Fruit fly (Drosophila melanogaster) whole organism, embryonic: ENCODE measurements around the gene pav.
A peak's percentile ranks its signal among the peaks of the same experiment; 100 is the strongest.

Experiments
- Bteb2 ChIP-seq: fragments of 200-800 bp; sonication (Bioruptor generic); optimal IDR thresholded peaks from 2 replicates; lab custom pipeline; 2016; ENCODE audit warnings: missing biosample characterization, missing genetic modification characterization
- CG12769 ChIP-seq: fragments of 200-800 bp; sonication (Bioruptor generic); optimal IDR thresholded peaks from 2 replicates; lab custom pipeline; 2019; ENCODE audit warnings: missing biosample characterization, mild to moderate bottlenecking, missing genetic modification characterization, moderate library complexity
- CG1647 ChIP-seq: fragments of 200-800 bp; sonication (Bioruptor generic); optimal IDR thresholded peaks from 3 replicates; lab custom pipeline; 2016; ENCODE audit warnings: missing biosample characterization, missing genetic modification characterization
- CG16813 ChIP-seq: fragments of 200-800 bp; sonication (Bioruptor generic); IDR thresholded peaks from 3 replicates; pipeline ENCODE4 v1.3.6; 2022; ENCODE audit warnings: missing biosample characterization, missing genetic modification characterization; ENCODE audit not compliant: partially characterized antibody
- CG16815 ChIP-seq: fragments of 200-800 bp; sonication (Bioruptor generic); optimal IDR thresholded peaks from 3 replicates; lab custom pipeline; 2017; ENCODE audit warnings: missing biosample characterization, mild to moderate bottlenecking, missing genetic modification characterization
- CG17385 ChIP-seq: fragments of 200-800 bp; sonication (Bioruptor generic); optimal IDR thresholded peaks from 3 replicates; lab custom pipeline; 2018; ENCODE audit warnings: missing biosample characterization, mild to moderate bottlenecking, missing genetic modification characterization
- CG17829 ChIP-seq: fragments of 200-800 bp; optimal IDR thresholded peaks from 2 replicates; lab custom pipeline; 2019; ENCODE audit warnings: missing biosample characterization, mild to moderate bottlenecking, missing genetic modification characterization, moderate library complexity
- CG2678 ChIP-seq: fragments of 200-800 bp; sonication (Bioruptor generic); optimal IDR thresholded peaks from 3 replicates; lab custom pipeline; 2019; ENCODE audit warnings: missing biosample characterization, mild to moderate bottlenecking, missing genetic modification characterization, moderate library complexity
- CG33213 ChIP-seq: fragments of 200-800 bp; sonication (Bioruptor generic); optimal IDR thresholded peaks from 3 replicates; lab custom pipeline; 2016; ENCODE audit warnings: missing biosample characterization, missing genetic modification characterization
- CG3726 ChIP-seq: fragments of 200-800 bp; sonication (Bioruptor generic); IDR thresholded peaks from 3 replicates; pipeline ENCODE4, ENCODE4 v1.3.6; 2022; ENCODE audit warnings: missing biosample characterization, missing genetic modification characterization
- CG5180 ChIP-seq: fragments of 200-800 bp; sonication (Bioruptor generic); optimal IDR thresholded peaks from 3 replicates; lab custom pipeline; 2017; ENCODE audit warnings: missing biosample characterization, missing genetic modification characterization, mild to moderate bottlenecking, moderate library complexity, missing genetic modification reagents
- CG6791 ChIP-seq: fragments of 200-800 bp; sonication (Bioruptor generic); IDR thresholded peaks from 3 replicates; pipeline ENCODE4 v1.3.6; 2022; ENCODE audit warnings: missing biosample characterization, missing genetic modification characterization; ENCODE audit not compliant: partially characterized antibody
- CG7271 ChIP-seq: fragments of 200-800 bp; sonication (Bioruptor generic); optimal IDR thresholded peaks from 2 replicates; lab custom pipeline; 2018; ENCODE audit warnings: missing biosample characterization, mild to moderate bottlenecking, missing genetic modification characterization, moderate library complexity
- CG7786 ChIP-seq: fragments of 200-800 bp; sonication (Bioruptor generic); optimal IDR thresholded peaks from 2 replicates; lab custom pipeline; 2016; ENCODE audit warnings: missing biosample characterization, missing genetic modification characterization
- CG7839 ChIP-seq: fragments of 200-800 bp; sonication (Bioruptor generic); optimal IDR thresholded peaks from 3 replicates; lab custom pipeline; 2018; ENCODE audit warnings: missing biosample characterization, mild to moderate bottlenecking, missing genetic modification characterization, moderate library complexity
- CG7987 ChIP-seq: fragments of 200-800 bp; sonication (Bioruptor generic); optimal IDR thresholded peaks from 2 replicates; lab custom pipeline; 2018; ENCODE audit warnings: missing biosample characterization, mild to moderate bottlenecking, missing genetic modification characterization, moderate library complexity
- Chrac-16 ChIP-seq: fragments of 200-800 bp; sonication (Bioruptor generic); optimal IDR thresholded peaks from 3 replicates; lab custom pipeline; 2016; ENCODE audit warnings: missing biosample characterization, missing genetic modification characterization
- D ChIP-seq, 2 experiments: fragments of 200-800 bp in 1 of 2; fragments of >200 bp in 1 of 2; sonication (Bioruptor generic) in 1 of 2; optimal IDR thresholded peaks; 2 replicates in 1 of 2; 3 replicates in 1 of 2; lab custom pipeline; 2017; ENCODE audit warnings: mild to moderate bottlenecking in 1 of 2, missing biosample characterization in 1 of 2, missing genetic modification characterization in 1 of 2, missing genetic modification reagents in 1 of 2
- ERR ChIP-seq: fragments of 200-800 bp; sonication (Bioruptor generic); optimal IDR thresholded peaks from 2 replicates; lab custom pipeline; 2016; ENCODE audit warnings: missing biosample characterization, missing genetic modification characterization
- Hr39 ChIP-seq: fragments of >200 bp; optimal IDR thresholded peaks from 2 replicates; lab custom pipeline; 2017
- Hr78 ChIP-seq, 2 experiments: fragments of 200-800 bp in 1 of 2; fragments of >200 bp in 1 of 2; sonication (Bioruptor generic) in 1 of 2; optimal IDR thresholded peaks; 2 replicates each; lab custom pipeline; 2017 to 2019; ENCODE audit warnings: missing biosample characterization in 2 of 2, missing genetic modification characterization in 2 of 2, mild to moderate bottlenecking in 1 of 2, moderate library complexity in 1 of 2
- Lhr ChIP-seq: fragments of 200-800 bp; sonication (Bioruptor generic); optimal IDR thresholded peaks from 3 replicates; lab custom pipeline; 2017; ENCODE audit warnings: mild to moderate bottlenecking, missing biosample characterization, missing genetic modification reagents, missing genetic modification characterization
- Med ChIP-seq: fragments of 200-800 bp; sonication (Bioruptor generic); peaks from one replicate; lab custom pipeline; 2016; ENCODE audit warnings: missing biosample characterization, missing genetic modification characterization, mild to moderate bottlenecking, inconsistent platforms, moderate library complexity
- Meics ChIP-seq: fragments of 200-800 bp; sonication (Bioruptor generic); optimal IDR thresholded peaks from 2 replicates; lab custom pipeline; 2017; ENCODE audit warnings: missing biosample characterization, mild to moderate bottlenecking, missing genetic modification characterization
- Mes4 ChIP-seq: fragments of 200-800 bp; sonication (Bioruptor generic); optimal IDR thresholded peaks from 2 replicates; lab custom pipeline; 2016; ENCODE audit warnings: missing biosample characterization, missing genetic modification characterization
- Nf-YB ChIP-seq: fragments of 200-800 bp; sonication (Bioruptor generic); optimal IDR thresholded peaks from 3 replicates; lab custom pipeline; 2019; ENCODE audit warnings: missing biosample characterization, mild to moderate bottlenecking, missing genetic modification characterization, moderate library complexity
- Optix ChIP-seq: fragments of 200-800 bp; sonication (Bioruptor generic); IDR thresholded peaks from 3 replicates; pipeline ENCODE4 v1.3.6; 2022; ENCODE audit warnings: missing biosample characterization, missing genetic modification characterization
- abd-A ChIP-seq: fragments of 200-800 bp; sonication (Bioruptor generic); optimal IDR thresholded peaks from 3 replicates; lab custom pipeline; 2019; ENCODE audit warnings: missing biosample characterization, mild to moderate bottlenecking, missing genetic modification characterization, moderate library complexity
- ara ChIP-seq: fragments of 200-800 bp; sonication (Bioruptor generic); IDR thresholded peaks from 2 replicates; pipeline ENCODE4 v1.3.6; 2022; ENCODE audit warnings: missing biosample characterization, missing genetic modification characterization
- danr ChIP-seq: fragments of 200-800 bp; sonication (Bioruptor generic); IDR thresholded peaks from 2 replicates; pipeline ENCODE4 v1.3.6; 2022; ENCODE audit warnings: missing biosample characterization, missing genetic modification characterization
- emc ChIP-seq: fragments of 200-800 bp; sonication (Bioruptor generic); optimal IDR thresholded peaks from 2 replicates; lab custom pipeline; 2016; ENCODE audit warnings: missing biosample characterization, missing genetic modification characterization
- eve ChIP-seq, 2 experiments: fragments of >200 bp; optimal IDR thresholded peaks; 2 replicates each; lab custom pipeline; 2017; ENCODE audit warnings: missing biosample characterization in 2 of 2, missing genetic modification characterization in 2 of 2
- fu2 ChIP-seq: fragments of 200-800 bp; sonication (Bioruptor generic); optimal IDR thresholded peaks from 2 replicates; lab custom pipeline; 2016; ENCODE audit warnings: missing biosample characterization, missing genetic modification characterization
- hkb ChIP-seq, 2 experiments: fragments of 200-800 bp in 1 of 2; fragments of >200 bp in 1 of 2; sonication (Bioruptor generic) in 1 of 2; IDR thresholded peaks in 1 of 2; optimal IDR thresholded peaks in 1 of 2; 2 replicates each; pipeline versions ENCODE4 v1.3.6 to Lab custom; 2017 to 2022; ENCODE audit warnings: missing biosample characterization in 1 of 2, missing genetic modification characterization in 1 of 2
- inv ChIP-seq: fragments of 200-800 bp; sonication (Bioruptor generic); IDR thresholded peaks from 2 replicates; pipeline ENCODE4 v1.3.6; 2022; ENCODE audit warnings: missing biosample characterization, missing genetic modification characterization; ENCODE audit not compliant: partially characterized antibody
- jumu ChIP-seq: fragments of 200-800 bp; sonication (Bioruptor generic); optimal IDR thresholded peaks from 3 replicates; lab custom pipeline; 2016; ENCODE audit warnings: missing biosample characterization, missing genetic modification characterization
- kay ChIP-seq: fragments of 200-800 bp; sonication (Bioruptor generic); optimal IDR thresholded peaks from 2 replicates; lab custom pipeline; 2016; ENCODE audit warnings: missing biosample characterization, missing genetic modification characterization
- nerfin-1 ChIP-seq: fragments of 200-800 bp; sonication (Bioruptor generic); optimal IDR thresholded peaks from 3 replicates; lab custom pipeline; 2019; ENCODE audit warnings: missing biosample characterization, mild to moderate bottlenecking, missing genetic modification characterization, moderate library complexity
- pho ChIP-seq: fragments of 200-800 bp; sonication (Bioruptor generic); optimal IDR thresholded peaks from 2 replicates; lab custom pipeline; 2016; ENCODE audit warnings: missing biosample characterization, missing genetic modification characterization
- pros ChIP-seq: fragments of 200-800 bp; sonication (Bioruptor generic); optimal IDR thresholded peaks from 3 replicates; lab custom pipeline; 2019; ENCODE audit warnings: missing biosample characterization, mild to moderate bottlenecking, missing genetic modification characterization, moderate library complexity
- rib ChIP-seq: fragments of 200-800 bp; sonication (Bioruptor generic); IDR thresholded peaks from 2 replicates; pipeline ENCODE4 v1.3.6; 2022; ENCODE audit warnings: missing biosample characterization, missing genetic modification characterization
- sisA ChIP-seq: fragments of 200-800 bp; sonication (Bioruptor generic); IDR thresholded peaks from 2 replicates; pipeline ENCODE4 v1.3.6; 2022; ENCODE audit warnings: missing biosample characterization, missing genetic modification characterization
- slou ChIP-seq: fragments of 200-800 bp; sonication (Bioruptor generic); optimal IDR thresholded peaks from 3 replicates; lab custom pipeline; 2016; ENCODE audit warnings: missing biosample characterization, missing genetic modification characterization
- sr ChIP-seq: fragments of 200-800 bp; sonication (Bioruptor generic); IDR thresholded peaks from 3 replicates; pipeline ENCODE4 v1.3.6; 2022; ENCODE audit warnings: missing biosample characterization, missing genetic modification characterization
- ssp ChIP-seq: fragments of 200-800 bp; sonication (Bioruptor generic); IDR thresholded peaks from 2 replicates; pipeline ENCODE4 v1.3.6; 2022; ENCODE audit warnings: missing biosample characterization, missing genetic modification characterization
- tgo ChIP-seq: fragments of 200-800 bp; sonication (Bioruptor generic); IDR thresholded peaks from 3 replicates; pipeline ENCODE4 v1.3.6; 2022; ENCODE audit warnings: missing biosample characterization, missing genetic modification characterization
- twi ChIP-seq: fragments of 200-800 bp; optimal IDR thresholded peaks from 2 replicates; lab custom pipeline; 2019; ENCODE audit warnings: missing biosample characterization, mild to moderate bottlenecking, missing genetic modification characterization, moderate library complexity
- vfl ChIP-seq: fragments of 200-800 bp; sonication (Bioruptor generic); optimal IDR thresholded peaks from 2 replicates; lab custom pipeline; 2016; ENCODE audit warnings: missing biosample characterization, missing genetic modification characterization
- z ChIP-seq: fragments of 200-800 bp; sonication (Bioruptor generic); IDR thresholded peaks from 3 replicates; pipeline ENCODE4 v1.3.6; 2022; ENCODE audit warnings: missing biosample characterization, missing genetic modification characterization

Gene pav

dm6 chr3L:4252862-4253610, 10.5 kb downstream of the pav start (continued):
- TF ChIP-seq eve (GFP tag; optimal IDR thresholded peaks at IDR 0.05; lab: Kevin White, UChicago) (no peak), CG7839 (no peak), CG33213 (GFP tag; lab: Kevin White, UChicago) (no peak), ssp (GFP tag; lab: Robert Waterston, UW) (no peak), Chrac-16 (GFP tag; lab: Kevin White, UChicago) (no peak), CG12769 (no peak), ERR (GFP tag; lab: Kevin White, UChicago) (no peak), hkb (optimal IDR thresholded peaks at IDR 0.05; lab: Kevin White, UChicago) (no peak), hkb (GFP tag; IDR thresholded peaks at IDR 0.05; lab: Robert Waterston, UW) (no peak), kay (GFP tag; lab: Kevin White, UChicago) (no peak), D (optimal IDR thresholded peaks at IDR 0.05; lab: Kevin White, UChicago) (peak; percentile 98), D (GFP tag; optimal IDR thresholded peaks at IDR 0.05; lab: Kevin White, UChicago) (no peak), Mes4 (GFP tag; lab: Kevin White, UChicago) (no peak), Lhr (GFP tag; lab: Kevin White, UChicago) (no peak), rib (GFP tag; lab: Robert Waterston, UW) (0 out of 2 replicates have a peak, but pooled peaks have one; percentile 12), Hr78 (GFP tag; optimal IDR thresholded peaks at IDR 0.05; lab: Kevin White, UChicago) (peak in 1 of 2 experiments; percentile 65), CG17385 (GFP tag; lab: Kevin White, UChicago) (no peak), fu2 (GFP tag; lab: Kevin White, UChicago) (no peak), Bteb2 (GFP tag; lab: Kevin White, UChicago) (no peak), Hr39 (lab: Kevin White, UChicago) (no peak), CG17829 (no peak), inv (GFP tag; lab: Robert Waterston, UW) (no peak), sr (GFP tag; lab: Robert Waterston, UW) (no peak), z (GFP tag; lab: Robert Waterston, UW) (no peak), CG2678 (tag; lab: Kevin White, UChicago) (no peak), jumu (GFP tag; lab: Kevin White, UChicago) (no peak), slou (GFP tag; lab: Kevin White, UChicago) (no peak), Nf-YB (GFP tag; lab: Kevin White, UChicago) (no peak), nerfin-1 (tag; lab: Kevin White, UChicago) (peak; percentile 88), vfl (GFP tag; lab: Kevin White, UChicago) (no peak), Meics (GFP tag; lab: Kevin White, UChicago) (no peak), abd-A (tag; lab: Kevin White, UChicago) (no peak), CG5180 (no peak), danr (GFP tag; lab: Robert Waterston, UW) (no peak), tgo (GFP tag; lab: Robert Waterston, UW) (no peak), emc (no peak), CG1647 (GFP tag; lab: Kevin White, UChicago) (no peak), Optix (no peak), CG16815 (no peak), sisA (GFP tag; lab: Robert Waterston, UW) (no peak), CG3726 (no peak), CG7786 (GFP tag; lab: Kevin White, UChicago) (no peak), Med (peak; percentile 86), CG16813 (GFP tag; lab: Robert Waterston, UW) (no peak), twi (peak; percentile 23), CG7271 (no peak), pros (GFP tag; lab: Kevin White, UChicago) (peak; percentile 95), CG6791 (no peak), pho (GFP tag; lab: Kevin White, UChicago) (no peak), CG7987 (GFP tag; lab: Kevin White, UChicago) (no peak), ara (no peak)
